Worm (Caenorhabditis elegans): Measurements from ENCODE around the gene srt-67.

DNA sequence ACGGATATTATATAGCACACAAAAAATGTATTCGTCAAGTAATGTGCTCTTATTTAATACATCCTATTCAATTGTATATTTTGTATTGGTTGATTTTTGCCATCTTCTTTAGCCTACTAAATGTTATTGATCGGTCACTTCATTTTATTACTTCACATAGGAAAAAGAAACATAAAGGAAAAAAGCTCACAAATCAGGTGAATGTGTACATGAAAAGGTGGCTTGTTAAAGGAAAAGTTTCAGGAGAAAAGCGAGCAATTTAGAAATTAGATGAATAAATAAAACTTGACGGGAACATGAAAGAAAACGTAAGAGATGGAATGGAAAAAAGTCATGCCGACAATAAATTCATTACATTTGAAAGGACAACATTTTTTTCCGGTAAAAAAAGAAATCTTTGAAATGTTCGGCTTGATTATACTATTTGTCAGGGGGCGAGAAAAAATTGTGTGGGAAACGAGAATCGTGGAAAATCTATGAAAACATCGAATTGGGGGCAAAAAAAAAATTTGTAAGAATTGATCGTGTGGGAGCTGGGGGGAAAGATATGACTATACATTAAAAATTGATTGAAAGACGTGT is 18.3 kb upstream of the srt-67 start:
- TF ChIP-seq hlh-1 (tag; optimal IDR thresholded peaks at IDR 0.05) (no peak), nhr-237 (tag; optimal IDR thresholded peaks at IDR 0.05) (no peak), tbx-8 (GFP tag; optimal IDR thresholded peaks at IDR 0.05) (no peak), pha-4 (tag; optimal IDR thresholded peaks at IDR 0.05) (no peak), unc-62 (GFP tag; optimal IDR thresholded peaks at IDR 0.05) (no peak), ces-1 (GFP tag; optimal IDR thresholded peaks at IDR 0.05) (no peak), ztf-11 (tag; optimal IDR thresholded peaks at IDR 0.05) (no peak), blmp-1 (tag; optimal IDR thresholded peaks at IDR 0.05) (no peak), cnd-1 (tag; optimal IDR thresholded peaks at IDR 0.05) (no peak), snpc-4 (tag; optimal IDR thresholded peaks at IDR 0.05) (no peak), mab-5 (tag; optimal IDR thresholded peaks at IDR 0.05) (no peak), mep-1 (tag; optimal IDR thresholded peaks at IDR 0.05) (no peak)

All from whole organism, mixed stage, embryonic.